Worm (Caenorhabditis elegans): ENCODE results near the gene srx-67.

DNA sequence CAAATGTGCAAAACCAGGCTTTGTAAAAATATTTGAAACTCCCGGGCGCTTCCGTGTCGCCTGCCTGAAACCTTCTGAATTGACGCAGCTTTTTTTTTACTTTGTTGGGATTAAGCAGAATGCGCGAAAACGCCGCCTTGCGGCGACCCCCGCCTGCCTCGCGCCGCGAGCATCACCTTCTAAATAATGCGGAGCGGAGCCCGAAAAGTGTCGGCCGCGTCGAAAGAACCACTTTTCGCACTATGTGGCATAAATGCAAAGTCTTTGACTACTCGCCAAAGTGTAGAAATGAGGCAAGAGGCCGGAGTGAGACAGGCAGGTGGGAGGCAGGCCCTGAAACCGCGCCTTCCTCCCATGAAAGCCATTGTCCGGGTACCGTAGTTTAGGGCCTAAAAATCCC is 3.4 kb upstream of the srx-67 start:
- TF ChIP-seq nhr-11 (tag; optimal IDR thresholded peaks at IDR 0.05) (no peak), mdl-1 (tag; optimal IDR thresholded peaks at IDR 0.05) (no peak), ama-1 (optimal IDR thresholded peaks at IDR 0.05) (no peak), ceh-82 (tag; optimal IDR thresholded peaks at IDR 0.05) (no peak)

All from whole organism, L4 larva.